Worm (Caenorhabditis elegans) whole organism, L4/young adult: ENCODE results near the gene K09E9.7.

Experiments used
- W03F9.2 ChIP-seq: fragments of 150-350 bp; optimal IDR thresholded peaks from 2 replicates; lab custom pipeline; 2014; ENCODE audit warnings: missing biosample characterization, missing genetic modification characterization
- dao-5 ChIP-seq: sonication (generic microtip); optimal IDR thresholded peaks from 2 replicates; lab custom pipeline; 2016; ENCODE audit warnings: missing genotype, missing genetic modification characterization, moderate library complexity, missing compliant biosample characterization
- him-1 ChIP-seq: sonication (generic microtip); optimal IDR thresholded peaks from 2 replicates; lab custom pipeline; 2016; ENCODE audit warnings: missing genotype, missing genetic modification reagents, missing genetic modification characterization, missing compliant biosample characterization

ce11 chrX:15594019-15594418 lies 46.7 kb upstream of the K09E9.7 start:
- TF ChIP-seq him-1 (tag; lab: Kevin White, UChicago) (no peak), W03F9.2 (tag; lab: Kevin White, UChicago) (no peak), dao-5 (tag; lab: Kevin White, UChicago) (no peak)
